Worm (Caenorhabditis elegans) whole organism, L3 larva: ENCODE results near the gene droe-4.

Source experiments
- R02D3.7 ChIP-seq: fragments of 150-350 bp; optimal IDR thresholded peaks from 2 replicates; lab custom pipeline; 2014; ENCODE audit warnings: missing biosample characterization, missing genetic modification characterization
- lin-15B ChIP-seq: fragments of 150-350 bp; optimal IDR thresholded peaks from 2 replicates; lab custom pipeline; 2014; ENCODE audit warnings: missing biosample characterization, missing genetic modification characterization
- mdl-1 ChIP-seq: fragments of 150-350 bp; optimal IDR thresholded peaks from 2 replicates; lab custom pipeline; 2014; ENCODE audit warnings: missing biosample characterization, missing genetic modification characterization
- nhr-11 ChIP-seq: fragments of 150-350 bp; optimal IDR thresholded peaks from 2 replicates; lab custom pipeline; 2014; ENCODE audit warnings: missing biosample characterization, missing genetic modification characterization
- nhr-12 ChIP-seq: fragments of 150-350 bp; optimal IDR thresholded peaks from 2 replicates; lab custom pipeline; 2014; ENCODE audit warnings: missing biosample characterization, missing genetic modification characterization
- skn-1 ChIP-seq: fragments of 150-350 bp; optimal IDR thresholded peaks from 2 replicates; lab custom pipeline; 2014; ENCODE audit warnings: missing biosample characterization, missing genetic modification characterization

DNA sequence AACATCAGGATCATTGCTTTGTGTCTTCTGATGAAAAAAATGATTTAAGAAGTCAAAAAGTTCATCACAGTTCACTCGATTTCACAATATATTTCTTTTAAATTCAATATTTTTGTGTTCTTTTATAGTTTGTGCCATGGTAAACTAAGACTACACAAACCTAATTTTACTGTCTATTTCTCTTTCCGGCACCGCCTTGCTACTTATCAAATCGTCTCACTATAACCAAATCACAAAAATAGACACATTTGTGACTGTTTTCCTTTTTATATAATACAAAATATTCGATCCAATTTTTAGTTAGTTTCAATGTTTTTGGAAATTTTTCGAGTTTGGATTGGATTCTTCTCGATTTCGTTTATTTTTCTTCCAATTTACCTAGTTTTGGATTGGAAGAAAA is 38.4 kb upstream of the droe-4 start, which contains the start of gene swt-6:
- TF ChIP-seq lin-15B (tag; lab: Kevin White, UChicago) (no peak), nhr-12 (tag; lab: Kevin White, UChicago) (no peak), skn-1 (tag; lab: Kevin White, UChicago) (no peak), mdl-1 (tag; lab: Kevin White, UChicago) (no peak), nhr-11 (tag; lab: Kevin White, UChicago) (no peak), R02D3.7 (tag; lab: Kevin White, UChicago) (no peak)
